Fruit fly (Drosophila melanogaster) whole organism, embryonic: ENCODE data around the gene CG14644.

Experiments used
- BEAF-32 ChIP-seq: fragments of 200-800 bp; sonication (Bioruptor generic); optimal IDR thresholded peaks from 3 replicates; lab custom pipeline; 2017; ENCODE audit warnings: missing biosample characterization, missing genetic modification characterization, mild to moderate bottlenecking, moderate library complexity, missing genetic modification reagents
- CG11247 ChIP-seq: fragments of 200-800 bp; sonication (Bioruptor generic); IDR thresholded peaks from 2 replicates; pipeline ENCODE4 v1.3.6; 2022; ENCODE audit warnings: missing biosample characterization, missing genetic modification characterization
- CG11456 ChIP-seq: fragments of 200-800 bp; sonication (Bioruptor generic); IDR thresholded peaks from 3 replicates; pipeline ENCODE4 v1.3.6; 2022; ENCODE audit warnings: missing biosample characterization, missing genetic modification characterization
- CG12769 ChIP-seq: fragments of 200-800 bp; sonication (Bioruptor generic); optimal IDR thresholded peaks from 2 replicates; lab custom pipeline; 2019; ENCODE audit warnings: missing biosample characterization, mild to moderate bottlenecking, missing genetic modification characterization, moderate library complexity
- CG13287 ChIP-seq: fragments of 200-800 bp; sonication (Bioruptor generic); IDR thresholded peaks from 2 replicates; pipeline ENCODE4 v1.3.6; 2022; ENCODE audit warnings: missing biosample characterization, missing genetic modification characterization; ENCODE audit not compliant: partially characterized antibody
- CG14050 ChIP-seq: fragments of 200-800 bp; sonication (Bioruptor generic); IDR thresholded peaks from 3 replicates; pipeline ENCODE4 v1.3.6; 2022; ENCODE audit warnings: missing biosample characterization, missing genetic modification characterization
- CG15269 ChIP-seq: fragments of 200-800 bp; sonication (Bioruptor generic); optimal IDR thresholded peaks from 2 replicates; lab custom pipeline; 2018; ENCODE audit warnings: missing biosample characterization, mild to moderate bottlenecking, missing genetic modification characterization, moderate library complexity
- CG1529 ChIP-seq: fragments of 200-800 bp; sonication (Bioruptor generic); optimal IDR thresholded peaks from 3 replicates; lab custom pipeline; 2018; ENCODE audit warnings: missing biosample characterization, missing genetic modification characterization
- CG16863 ChIP-seq: fragments of 200-800 bp; sonication (Bioruptor generic); optimal IDR thresholded peaks from 3 replicates; lab custom pipeline; 2016; ENCODE audit warnings: missing biosample characterization, missing genetic modification characterization
- CG2129 ChIP-seq: fragments of 200-800 bp; sonication (Bioruptor generic); IDR thresholded peaks from 2 replicates; pipeline ENCODE4 v1.3.6; 2022; ENCODE audit warnings: missing biosample characterization, missing genetic modification characterization; ENCODE audit not compliant: partially characterized antibody
- CG2202 ChIP-seq: fragments of 200-800 bp; sonication (Bioruptor generic); optimal IDR thresholded peaks from 2 replicates; lab custom pipeline; 2018; ENCODE audit warnings: missing biosample characterization, mild to moderate bottlenecking, missing genetic modification characterization
- CG2889 ChIP-seq: fragments of 200-800 bp; sonication (Bioruptor generic); IDR thresholded peaks from 3 replicates; pipeline ENCODE4 v1.3.6; 2022; ENCODE audit warnings: missing biosample characterization, missing genetic modification characterization
- CG31224 ChIP-seq: fragments of 200-800 bp; sonication (Bioruptor generic); IDR thresholded peaks from 2 replicates; pipeline ENCODE4 v1.3.6; 2022; ENCODE audit warnings: missing biosample characterization, missing genetic modification characterization
- CG31365 ChIP-seq: fragments of 200-800 bp; sonication (Bioruptor generic); optimal IDR thresholded peaks from 2 replicates; lab custom pipeline; 2018; ENCODE audit warnings: missing biosample characterization, mild to moderate bottlenecking, missing genetic modification characterization
- CG4282 ChIP-seq: fragments of 200-800 bp; sonication (Bioruptor generic); optimal IDR thresholded peaks from 2 replicates; lab custom pipeline; 2016; ENCODE audit warnings: missing biosample characterization, missing genetic modification characterization
- CG4730 ChIP-seq: fragments of 200-800 bp; sonication (Bioruptor generic); IDR thresholded peaks from 2 replicates; pipeline ENCODE4 v1.3.6; 2022; ENCODE audit warnings: missing biosample characterization, missing genetic modification characterization
- CG7786 ChIP-seq: fragments of 200-800 bp; sonication (Bioruptor generic); optimal IDR thresholded peaks from 2 replicates; lab custom pipeline; 2016; ENCODE audit warnings: missing biosample characterization, missing genetic modification characterization
- CG8924 ChIP-seq: fragments of 200-800 bp; optimal IDR thresholded peaks from 3 replicates; lab custom pipeline; 2019; ENCODE audit warnings: missing biosample characterization, mild to moderate bottlenecking, missing genetic modification characterization, moderate library complexity
- CG9727 ChIP-seq: fragments of 200-800 bp; sonication (Bioruptor generic); optimal IDR thresholded peaks from 3 replicates; lab custom pipeline; 2017; ENCODE audit warnings: missing biosample characterization, mild to moderate bottlenecking, missing genetic modification characterization
- Fer2 ChIP-seq: fragments of 200-800 bp; sonication (Bioruptor generic); optimal IDR thresholded peaks from 2 replicates; lab custom pipeline; 2018; ENCODE audit warnings: missing biosample characterization, mild to moderate bottlenecking, missing genetic modification characterization, moderate library complexity
- H2.0 ChIP-seq: fragments of 200-800 bp; sonication (Bioruptor generic); IDR thresholded peaks from 2 replicates; pipeline ENCODE4 v1.3.6; 2022; ENCODE audit warnings: missing biosample characterization, missing genetic modification characterization
- HHEX ChIP-seq: fragments of 200-800 bp; sonication (Bioruptor generic); optimal IDR thresholded peaks from 3 replicates; lab custom pipeline; 2017; ENCODE audit warnings: missing biosample characterization, mild to moderate bottlenecking, missing genetic modification characterization, missing genetic modification reagents
- Hey ChIP-seq: fragments of 200-800 bp; sonication (Bioruptor generic); optimal IDR thresholded peaks from 3 replicates; lab custom pipeline; 2018; ENCODE audit warnings: missing biosample characterization, mild to moderate bottlenecking, missing genetic modification characterization
- Jarid2 ChIP-seq: fragments of 200-800 bp; sonication (Bioruptor generic); optimal IDR thresholded peaks from 3 replicates; lab custom pipeline; 2017; ENCODE audit warnings: mild to moderate bottlenecking, missing biosample characterization, missing genetic modification reagents, missing genetic modification characterization
- Lim3 ChIP-seq: fragments of 200-800 bp; sonication (Bioruptor generic); IDR thresholded peaks from 2 replicates; pipeline ENCODE4 v1.3.6; 2022; ENCODE audit warnings: missing biosample characterization, missing genetic modification characterization
- Mes4 ChIP-seq: fragments of 200-800 bp; sonication (Bioruptor generic); optimal IDR thresholded peaks from 2 replicates; lab custom pipeline; 2016; ENCODE audit warnings: missing biosample characterization, missing genetic modification characterization
- NC2β ChIP-seq: fragments of 200-800 bp; sonication (Bioruptor generic); optimal IDR thresholded peaks from 2 replicates; lab custom pipeline; 2016; ENCODE audit warnings: missing biosample characterization, missing genetic modification characterization
- Sin3A ChIP-seq: fragments of >200 bp; optimal IDR thresholded peaks from 2 replicates; lab custom pipeline; 2018
- Sry-δ ChIP-seq: fragments of 200-800 bp; sonication (Bioruptor generic); optimal IDR thresholded peaks from 2 replicates; lab custom pipeline; 2016; ENCODE audit warnings: missing biosample characterization, missing genetic modification characterization
- Xrp1 ChIP-seq: fragments of 200-800 bp; sonication (Bioruptor generic); IDR thresholded peaks from 2 replicates; pipeline ENCODE4 v1.3.6; 2022; ENCODE audit warnings: missing biosample characterization, missing genetic modification characterization
- ase ChIP-seq: fragments of 200-800 bp; sonication (Bioruptor generic); IDR thresholded peaks from 3 replicates; pipeline ENCODE4 v1.3.6; 2022; ENCODE audit warnings: missing biosample characterization, missing genetic modification characterization
- ash1 ChIP-seq: fragments of 200-800 bp; sonication (Bioruptor generic); optimal IDR thresholded peaks from 2 replicates; lab custom pipeline; 2018; ENCODE audit warnings: missing biosample characterization, mild to moderate bottlenecking, missing genetic modification characterization
- cato ChIP-seq: fragments of 200-800 bp; sonication (Bioruptor generic); optimal IDR thresholded peaks from 2 replicates; lab custom pipeline; 2016; ENCODE audit warnings: missing biosample characterization, missing genetic modification characterization, borderline replicate concordance
- esg ChIP-seq: fragments of 200-800 bp; sonication (Bioruptor generic); conservative IDR thresholded peaks from 2 replicates; pipeline ENCODE4 v1.3.6; 2022; ENCODE audit warnings: missing biosample characterization, missing genetic modification characterization
- eve ChIP-seq, 2 experiments: fragments of >200 bp; optimal IDR thresholded peaks; 2 replicates each; lab custom pipeline; 2017; ENCODE audit warnings: missing biosample characterization in 2 of 2, missing genetic modification characterization in 2 of 2
- fd64A ChIP-seq: fragments of 200-800 bp; sonication (Bioruptor generic); optimal IDR thresholded peaks from 3 replicates; lab custom pipeline; 2018; ENCODE audit warnings: missing biosample characterization, mild to moderate bottlenecking, missing genetic modification characterization
- grn ChIP-seq: fragments of 200-800 bp; sonication (Bioruptor generic); optimal IDR thresholded peaks from 3 replicates; lab custom pipeline; 2017; ENCODE audit warnings: missing biosample characterization, missing genetic modification characterization
- hb ChIP-seq: fragments of 200-800 bp; sonication (Bioruptor generic); IDR thresholded peaks from 3 replicates; pipeline ENCODE4 v1.3.6; 2022; ENCODE audit warnings: missing biosample characterization, missing genetic modification characterization; ENCODE audit not compliant: partially characterized antibody
- jigr1 ChIP-seq: fragments of 200-800 bp; sonication (Bioruptor generic); IDR thresholded peaks from 3 replicates; pipeline ENCODE4 v1.3.6; 2022; ENCODE audit warnings: missing biosample characterization, missing genetic modification characterization
- jumu ChIP-seq: fragments of 200-800 bp; sonication (Bioruptor generic); optimal IDR thresholded peaks from 3 replicates; lab custom pipeline; 2016; ENCODE audit warnings: missing biosample characterization, missing genetic modification characterization
- mld ChIP-seq: fragments of 200-800 bp; sonication (Bioruptor generic); IDR thresholded peaks from 3 replicates; pipeline ENCODE4 v1.3.6; 2022; ENCODE audit warnings: missing biosample characterization, missing genetic modification characterization; ENCODE audit not compliant: partially characterized antibody
- pfk ChIP-seq: fragments of 200-800 bp; sonication (Bioruptor generic); optimal IDR thresholded peaks from 2 replicates; lab custom pipeline; 2018; ENCODE audit warnings: missing biosample characterization, mild to moderate bottlenecking, missing genetic modification characterization, moderate library complexity
- run ChIP-seq: fragments of 200-800 bp; sonication (Bioruptor generic); optimal IDR thresholded peaks from 3 replicates; lab custom pipeline; 2018; ENCODE audit warnings: missing biosample characterization, mild to moderate bottlenecking, missing genetic modification characterization
- shn ChIP-seq: fragments of 200-800 bp; sonication (Bioruptor generic); optimal IDR thresholded peaks from 3 replicates; lab custom pipeline; 2016; ENCODE audit warnings: missing biosample characterization, missing genetic modification characterization
- ssp ChIP-seq: fragments of 200-800 bp; sonication (Bioruptor generic); IDR thresholded peaks from 2 replicates; pipeline ENCODE4 v1.3.6; 2022; ENCODE audit warnings: missing biosample characterization, missing genetic modification characterization
- tup ChIP-seq: fragments of 200-800 bp; sonication (Bioruptor generic); optimal IDR thresholded peaks from 2 replicates; lab custom pipeline; 2016; ENCODE audit warnings: missing biosample characterization, mild to moderate bottlenecking, missing genetic modification characterization, moderate library complexity
- vfl ChIP-seq: fragments of 200-800 bp; sonication (Bioruptor generic); optimal IDR thresholded peaks from 2 replicates; lab custom pipeline; 2016; ENCODE audit warnings: missing biosample characterization, missing genetic modification characterization
- vnd ChIP-seq: fragments of 200-800 bp; sonication (Bioruptor generic); IDR thresholded peaks from 3 replicates; pipeline ENCODE4 v1.3.6; 2022; ENCODE audit warnings: missing biosample characterization, missing genetic modification characterization; ENCODE audit not compliant: partially characterized antibody
- z ChIP-seq: fragments of 200-800 bp; sonication (Bioruptor generic); IDR thresholded peaks from 3 replicates; pipeline ENCODE4 v1.3.6; 2022; ENCODE audit warnings: missing biosample characterization, missing genetic modification characterization
- zf30C ChIP-seq: fragments of 200-800 bp; sonication (Bioruptor generic); optimal IDR thresholded peaks from 3 replicates; lab custom pipeline; 2018; ENCODE audit warnings: missing biosample characterization, mild to moderate bottlenecking, missing genetic modification characterization

Gene CG14644

DNA sequence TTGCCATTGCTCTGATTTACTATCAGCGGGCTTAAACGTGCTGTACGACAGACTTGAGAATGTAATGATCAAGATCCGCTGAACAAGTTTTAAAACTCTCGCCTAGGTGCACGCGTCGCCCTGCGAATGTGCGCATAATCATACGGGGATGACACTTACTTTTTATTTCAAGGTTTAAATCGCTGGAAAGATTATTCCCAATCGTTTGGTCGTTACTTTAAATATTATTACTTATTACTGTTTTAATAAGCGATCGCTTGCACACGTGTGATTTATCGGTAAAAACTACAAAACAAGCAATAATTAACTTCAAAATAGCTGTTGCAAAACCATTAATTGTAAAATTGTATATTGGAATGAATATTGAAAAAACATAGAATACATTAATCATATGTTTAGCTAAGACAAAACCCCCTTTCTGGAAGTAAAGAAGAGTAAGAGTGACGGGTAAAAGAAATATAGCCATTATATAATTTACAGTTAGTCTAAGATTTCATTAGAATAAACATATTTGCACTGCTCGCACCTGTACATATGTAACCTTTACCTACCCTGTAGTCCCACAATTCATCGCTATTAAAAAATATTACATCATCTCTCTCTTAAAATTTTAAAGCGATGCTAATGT is 23.6 kb downstream of the CG14644 start, which contains the start of gene DhpD (continued):
- TF ChIP-seq CG12769 (tag; lab: Kevin White, UChicago) (peak; percentile 77), eve (GFP tag; optimal IDR thresholded peaks at IDR 0.05; lab: Kevin White, UChicago) (no peak), H2.0 (peak; percentile 25; the same call in 1 of the 2 replicates), CG2202 (tag; lab: Kevin White, UChicago) (no peak), shn (GFP tag; lab: Kevin White, UChicago) (no peak), CG31224 (GFP tag; lab: Robert Waterston, UW) (peak; percentile 48; the same call in 1 of the 2 replicates), CG8924 (tag; lab: Kevin White, UChicago) (no peak), mld (peak; percentile 85), CG31365 (tag; lab: Kevin White, UChicago) (no peak), grn (GFP tag; lab: Kevin White, UChicago) (peak; percentile 29), esg (GFP tag; lab: Robert Waterston, UW) (no peak; the same call in 1 of the 2 replicates), HHEX (GFP tag; lab: Kevin White, UChicago) (peak; percentile 62), CG13287 (GFP tag; lab: Robert Waterston, UW) (peak; percentile 68), Sin3A (no peak), ase (peak; percentile 61; the same call in 2 of the 3 replicates), ssp (GFP tag; lab: Robert Waterston, UW) (peak; percentile 48), CG7786 (GFP tag; lab: Kevin White, UChicago) (peak; percentile 63), Mes4 (GFP tag; lab: Kevin White, UChicago) (no peak), BEAF-32 (GFP tag; lab: Kevin White, UChicago) (peak; percentile 26), CG16863 (GFP tag; lab: Kevin White, UChicago) (no peak), Jarid2 (GFP tag; lab: Kevin White, UChicago) (no peak), fd64A (no peak), pfk (GFP tag; lab: Kevin White, UChicago) (peak; percentile 42), Fer2 (tag; lab: Kevin White, UChicago) (peak; percentile 53), jigr1 (0 out of 3 replicates have a peak, but pooled peaks have one; percentile 30), CG4282 (no peak), Sry-δ (GFP tag; lab: Kevin White, UChicago) (no peak), z (GFP tag; lab: Robert Waterston, UW) (no peak), vnd (peak; percentile 83), zf30C (GFP tag; lab: Kevin White, UChicago) (no peak), CG4730 (GFP tag; lab: Robert Waterston, UW) (peak; percentile 36; the same call in 1 of the 2 replicates), CG11247 (GFP tag; lab: Robert Waterston, UW) (peak; percentile 73), CG1529 (GFP tag; lab: Kevin White, UChicago) (no peak), CG15269 (tag; lab: Kevin White, UChicago) (peak; percentile 75), Lim3 (GFP tag; lab: Robert Waterston, UW) (no peak), cato (GFP tag; lab: Kevin White, UChicago) (no peak), hb (GFP tag; lab: Robert Waterston, UW) (peak; percentile 93), CG11456 (GFP tag; lab: Robert Waterston, UW) (peak; percentile 82), Xrp1 (GFP tag; lab: Robert Waterston, UW) (peak; percentile 81), Hey (no peak), NC2β (GFP tag; lab: Kevin White, UChicago) (no peak), CG2889 (GFP tag; lab: Robert Waterston, UW) (peak; percentile 24; the same call in 1 of the 3 replicates), CG9727 (peak; percentile 49), CG2129 (GFP tag; lab: Robert Waterston, UW) (no peak), vfl (GFP tag; lab: Kevin White, UChicago) (peak; percentile 42), run (no peak), CG14050 (GFP tag; lab: Robert Waterston, UW) (no peak), jumu (GFP tag; lab: Kevin White, UChicago) (no peak), tup (GFP tag; lab: Kevin White, UChicago) (no peak), ash1 (no peak)
